Worm (Caenorhabditis elegans) whole organism, L3 larva: ENCODE measurements around the gene srbc-19.

Experiments used
- aly-2 ChIP-seq: fragments of 150-350 bp; optimal IDR thresholded peaks from 2 replicates; lab custom pipeline; 2014; ENCODE audit warnings: missing biosample characterization, missing genetic modification characterization
- ama-1 ChIP-seq: fragments of 150-350 bp; optimal IDR thresholded peaks from 2 replicates; lab custom pipeline; 2018
- ceh-16 ChIP-seq: sonication (generic microtip); optimal IDR thresholded peaks from 2 replicates; lab custom pipeline; 2017; ENCODE audit warnings: missing biosample characterization, missing genetic modification characterization
- ceh-28 ChIP-seq: fragments of 150-350 bp; optimal IDR thresholded peaks from 2 replicates; lab custom pipeline; 2014; ENCODE audit warnings: missing biosample characterization, missing genetic modification reagents, missing genetic modification characterization
- ceh-82 ChIP-seq: fragments of 150-350 bp; optimal IDR thresholded peaks from 2 replicates; lab custom pipeline; 2014; ENCODE audit warnings: missing biosample characterization, missing genetic modification characterization
- ceh-9 ChIP-seq: sonication (generic microtip); optimal IDR thresholded peaks from 2 replicates; lab custom pipeline; 2018; ENCODE audit warnings: missing biosample characterization, missing genetic modification characterization
- egl-27 ChIP-seq: sonication (generic microtip); optimal IDR thresholded peaks from 4 replicates; lab custom pipeline; 2017; ENCODE audit warnings: missing biosample characterization, missing genetic modification reagents, missing genetic modification characterization
- elt-3 ChIP-seq, 3 experiments: fragments of 150-350 bp in 1 of 3; sonication (generic microtip) in 2 of 3; optimal IDR thresholded peaks; 2 replicates in 2 of 3; 4 replicates in 1 of 3; lab custom pipeline; 2014 to 2017; ENCODE audit warnings: missing biosample characterization in 3 of 3, missing genetic modification characterization in 3 of 3
- eor-1 ChIP-seq, 2 experiments: fragments of 150-350 bp; optimal IDR thresholded peaks; 2 replicates each; lab custom pipeline; 2014 to 2018; ENCODE audit warnings: missing biosample characterization in 2 of 2, missing genetic modification characterization in 2 of 2
- fkh-2 ChIP-seq: fragments of 150-350 bp; optimal IDR thresholded peaks from 2 replicates; lab custom pipeline; 2014; ENCODE audit warnings: missing biosample characterization, missing genetic modification reagents, missing genetic modification characterization
- fos-1 ChIP-seq: fragments of 150-350 bp; optimal IDR thresholded peaks from 2 replicates; lab custom pipeline; 2014; ENCODE audit warnings: missing biosample characterization, missing genetic modification characterization
- jun-1 ChIP-seq: fragments of 150-350 bp; optimal IDR thresholded peaks from 2 replicates; lab custom pipeline; 2014; ENCODE audit warnings: missing biosample characterization, missing genetic modification reagents, missing genetic modification characterization
- lin-15B ChIP-seq: fragments of 150-350 bp; optimal IDR thresholded peaks from 2 replicates; lab custom pipeline; 2014; ENCODE audit warnings: missing biosample characterization, missing genetic modification characterization
- lin-39 ChIP-seq: fragments of 150-350 bp; optimal IDR thresholded peaks from 2 replicates; lab custom pipeline; 2018; ENCODE audit warnings: missing biosample characterization, missing genetic modification reagents, missing genetic modification characterization
- lsy-12 ChIP-seq: sonication (generic microtip); optimal IDR thresholded peaks from 2 replicates; lab custom pipeline; 2016; ENCODE audit warnings: mild to moderate bottlenecking, missing genetic modification characterization, missing compliant biosample characterization
- mdl-1 ChIP-seq: fragments of 150-350 bp; optimal IDR thresholded peaks from 2 replicates; lab custom pipeline; 2014; ENCODE audit warnings: missing biosample characterization, missing genetic modification characterization
- mml-1 ChIP-seq: fragments of 150-350 bp; sonication (generic microtip); optimal IDR thresholded peaks from 3 replicates; lab custom pipeline; 2014; ENCODE audit warnings: missing biosample characterization, missing genetic modification characterization
- nfya-1 ChIP-seq: sonication (generic microtip); optimal IDR thresholded peaks from 2 replicates; lab custom pipeline; 2017; ENCODE audit warnings: missing genetic modification characterization, mild to moderate bottlenecking, missing compliant biosample characterization, antibody characterized with exemption, moderate library complexity; ENCODE audit not compliant: insufficient read depth
- nhr-11 ChIP-seq: fragments of 150-350 bp; optimal IDR thresholded peaks from 2 replicates; lab custom pipeline; 2014; ENCODE audit warnings: missing biosample characterization, missing genetic modification characterization
- nhr-23 ChIP-seq: fragments of 150-350 bp; optimal IDR thresholded peaks from 2 replicates; lab custom pipeline; 2014; ENCODE audit warnings: missing biosample characterization, missing genetic modification reagents, missing genetic modification characterization
- nhr-237 ChIP-seq: fragments of 150-350 bp; optimal IDR thresholded peaks from 2 replicates; lab custom pipeline; 2014; ENCODE audit warnings: missing biosample characterization, missing genetic modification characterization
- nhr-25 ChIP-seq: sonication (generic microtip); optimal IDR thresholded peaks from 2 replicates; lab custom pipeline; 2017; ENCODE audit warnings: missing biosample characterization, missing genetic modification characterization
- nhr-43 ChIP-seq: sonication (generic microtip); optimal IDR thresholded peaks from 2 replicates; lab custom pipeline; 2016; ENCODE audit warnings: mild to moderate bottlenecking, missing genetic modification characterization, missing compliant biosample characterization; ENCODE audit not compliant: poor library complexity, severe bottlenecking
- nhr-76 ChIP-seq: fragments of 150-350 bp; sonication (generic microtip); optimal IDR thresholded peaks from 5 replicates; lab custom pipeline; 2014; ENCODE audit warnings: missing biosample characterization, missing genetic modification characterization
- nhr-77 ChIP-seq: fragments of 150-350 bp; optimal IDR thresholded peaks from 2 replicates; lab custom pipeline; 2014; ENCODE audit warnings: missing biosample characterization, missing genetic modification characterization
- pha-4 ChIP-seq: fragments of 150-350 bp; optimal IDR thresholded peaks from 2 replicates; lab custom pipeline; 2014; ENCODE audit warnings: missing biosample characterization, missing genetic modification reagents, missing genetic modification characterization
- pqm-1 ChIP-seq: fragments of 150-350 bp; optimal IDR thresholded peaks from 2 replicates; lab custom pipeline; 2017; ENCODE audit warnings: missing biosample characterization, missing genetic modification characterization, inconsistent platforms
- skn-1 ChIP-seq: fragments of 150-350 bp; optimal IDR thresholded peaks from 2 replicates; lab custom pipeline; 2014; ENCODE audit warnings: missing biosample characterization, missing genetic modification characterization
- snpc-4 ChIP-seq: fragments of 150-350 bp; optimal IDR thresholded peaks from 2 replicates; lab custom pipeline; 2014; ENCODE audit warnings: missing biosample characterization, missing genetic modification characterization
- tbx-2 ChIP-seq: sonication (generic microtip); optimal IDR thresholded peaks from 2 replicates; lab custom pipeline; 2016; ENCODE audit warnings: mild to moderate bottlenecking, missing genetic modification characterization, missing compliant biosample characterization
- unc-39 ChIP-seq: sonication (generic microtip); optimal IDR thresholded peaks from 4 replicates; lab custom pipeline; 2017; ENCODE audit warnings: missing biosample characterization, missing genetic modification characterization
- unc-62 ChIP-seq: fragments of 150-350 bp; sonication (generic microtip); optimal IDR thresholded peaks from 4 replicates; lab custom pipeline; 2014; ENCODE audit warnings: missing biosample characterization, missing genetic modification reagents, missing genetic modification characterization
- zag-1 ChIP-seq: fragments of 150-350 bp; optimal IDR thresholded peaks from 2 replicates; lab custom pipeline; 2014; ENCODE audit warnings: missing biosample characterization, missing genetic modification characterization
- ztf-11 ChIP-seq: fragments of 150-350 bp; optimal IDR thresholded peaks from 2 replicates; lab custom pipeline; 2014; ENCODE audit warnings: missing biosample characterization, missing genetic modification characterization
- ztf-4 ChIP-seq: fragments of 150-350 bp; optimal IDR thresholded peaks from 2 replicates; lab custom pipeline; 2014; ENCODE audit warnings: missing biosample characterization, missing genetic modification characterization

The srbc-19 gene

ce11 chrV:2159331-2159730 is 7.2 kb downstream of the srbc-19 start, which contains the start of gene C45H4.14:
Gene C45H4.14 (minus strand): TSS chrV:2159431.
- TF ChIP-seq ztf-4 (tag; lab: Kevin White, UChicago) (no peak), fos-1 (tag; lab: Kevin White, UChicago) (no peak), nhr-76 (no peak), nhr-25 (tag; lab: Kevin White, UChicago) (no peak), ceh-16 (tag; lab: Kevin White, UChicago) (no peak), ceh-82 (no peak), lin-15B (tag; lab: Kevin White, UChicago) (no peak), fkh-2 (tag; lab: Kevin White, UChicago) (no peak), mml-1 (tag; lab: Kevin White, UChicago) (no peak), pha-4 (tag; lab: Kevin White, UChicago) (no peak), egl-27 (no peak), ceh-28 (tag; lab: Kevin White, UChicago) (no peak), ceh-9 (tag; lab: Kevin White, UChicago) (no peak), zag-1 (no peak), nhr-23 (tag; lab: Kevin White, UChicago) (no peak)

- TF ChIP-seq ceh-9 (tag; lab: Kevin White, UChicago) (no peak), mml-1 (tag; lab: Kevin White, UChicago) (no peak), tbx-2 (no peak), eor-1 (tag; optimal IDR thresholded peaks at IDR 0.05; lab: Kevin White, UChicago) (no peak), nhr-43 (tag; lab: Kevin White, UChicago) (no peak), aly-2 (tag; lab: Kevin White, UChicago) (no peak), nhr-11 (no peak), ama-1 (lab: Kevin White, UChicago) (no peak), unc-39 (tag; lab: Kevin White, UChicago) (no peak), mdl-1 (tag; lab: Kevin White, UChicago) (no peak), pqm-1 (tag; lab: Kevin White, UChicago) (no peak), nhr-77 (tag; lab: Kevin White, UChicago) (no peak), nhr-237 (no peak), ceh-16 (tag; lab: Kevin White, UChicago) (no peak), unc-62 (GFP tag; lab: Kevin White, UChicago) (no peak), skn-1 (tag; lab: Kevin White, UChicago) (no peak), ztf-11 (no peak)
Observed at ce11 chrV:2156830-2157229, 9.7 kb downstream of the srbc-19 start, which contains the start of gene srbc-22. Gene srbc-22 (plus strand): TSS chrV:2157130.

ce11 chrV:2155232-2155631 is 11.3 kb downstream of the srbc-19 start, which contains the start of gene srbc-21:
Gene srbc-21 (plus strand): TSS chrV:2155532.
- TF ChIP-seq tbx-2 (no peak), eor-1 (tag; optimal IDR thresholded peaks at IDR 0.05; lab: Kevin White, UChicago) (no peak), skn-1 (tag; lab: Kevin White, UChicago) (no peak), nfya-1 (tag; lab: Kevin White, UChicago) (no peak), lin-39 (no peak), snpc-4 (tag; lab: Kevin White, UChicago) (no peak), jun-1 (tag; lab: Kevin White, UChicago) (no peak), fkh-2 (tag; lab: Kevin White, UChicago) (no peak), ceh-16 (tag; lab: Kevin White, UChicago) (no peak), ztf-4 (tag; lab: Kevin White, UChicago) (no peak), mml-1 (tag; lab: Kevin White, UChicago) (no peak), ama-1 (lab: Kevin White, UChicago) (no peak), unc-39 (tag; lab: Kevin White, UChicago) (no peak), nhr-43 (tag; lab: Kevin White, UChicago) (no peak), nhr-77 (tag; lab: Kevin White, UChicago) (no peak), mdl-1 (tag; lab: Kevin White, UChicago) (no peak), ceh-9 (tag; lab: Kevin White, UChicago) (no peak), lsy-12 (tag; lab: Kevin White, UChicago) (no peak), nhr-76 (no peak)
- TF ChIP-seq, all 47 proteins: peak for 0

ce11 chrV:2153274-2153673 is 13.3 kb downstream of the srbc-19 start, which contains the start of gene srbc-23:
Gene srbc-23 (plus strand): TSS chrV:2153574.
- TF ChIP-seq nhr-237 = no peak
- TF ChIP-seq ztf-4 (tag; lab: Kevin White, UChicago) = no peak
- TF ChIP-seq nhr-23 (tag; lab: Kevin White, UChicago) = no peak
- TF ChIP-seq elt-3 (tag; optimal IDR thresholded peaks at IDR 0.05; lab: Kevin White, UChicago) = no peak
- no peak for TF ChIP-seq snpc-4 (tag; lab: Kevin White, UChicago)
- TF ChIP-seq lin-15B (tag; lab: Kevin White, UChicago) = no peak
- no peak for TF ChIP-seq nhr-43 (tag; lab: Kevin White, UChicago)
- no peak for TF ChIP-seq ceh-28 (tag; lab: Kevin White, UChicago)
